ENCODE assay signal across 7 worm cellular contexts in the genomic region with DNA sequence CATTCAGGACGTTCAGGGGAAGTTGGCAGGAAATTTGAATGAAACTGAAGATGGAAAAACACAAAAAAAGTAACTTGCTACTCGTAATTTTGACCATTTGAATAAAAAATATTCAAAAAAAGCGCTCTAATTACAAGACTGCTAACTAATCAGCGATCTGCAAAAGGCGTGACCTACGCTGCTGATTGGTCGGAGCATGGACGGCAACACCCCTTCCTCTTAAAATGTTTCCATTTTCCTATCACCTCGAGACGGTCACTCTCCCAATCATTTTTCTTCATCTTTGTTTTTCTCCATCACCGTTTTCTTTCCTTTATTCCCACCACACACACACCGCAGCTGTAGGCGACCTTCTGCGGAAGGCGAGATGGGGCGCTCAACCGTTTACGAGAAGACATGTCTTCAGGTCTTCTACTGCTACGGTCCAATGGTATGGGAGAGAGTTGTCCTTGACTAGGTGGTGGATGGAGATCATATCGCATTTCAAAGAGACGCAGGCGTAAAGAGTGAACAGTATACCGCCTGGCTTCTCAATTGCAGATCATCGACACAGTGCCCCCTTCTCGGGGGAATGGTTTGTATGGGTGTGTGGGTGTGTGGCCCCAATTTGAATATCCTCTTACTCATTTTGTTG.
TF ChIP-seq lines count a peak whose summit lies in the region.

No protein-coding gene starts in this region.

TF ChIP-seq in whole organism, L1 larva, 84 proteins besides CTCF, POLR2A, EP300 and RAD21 (continues in another document):
- TF ChIP-seq nhr-90 (tag; optimal IDR thresholded peaks at IDR 0.05; lab: Kevin White, UChicago; ENCODE audit: poor library complexity) (peak; percentile 26), nhr-20 (tag; optimal IDR thresholded peaks at IDR 0.05; lab: Kevin White, UChicago) (peak; percentile 40), grh-1 (GFP tag; IDR thresholded peaks at IDR 0.05; lab: Robert Waterston, UW) (0 out of 2 replicates have a peak, but pooled peaks have one; percentile 26), mep-1 (tag; optimal IDR thresholded peaks at IDR 0.05; lab: Kevin White, UChicago) (peak; percentile 74), ama-1 (optimal IDR thresholded peaks at IDR 0.05; lab: Kevin White, UChicago) (no peak), lin-14 (GFP tag; optimal IDR thresholded peaks at IDR 0.05; lab: Kevin White, UChicago) (peak; percentile 77), unc-130 (tag; optimal IDR thresholded peaks at IDR 0.05; lab: Kevin White, UChicago) (no peak), unc-98 (GFP tag; IDR thresholded peaks at IDR 0.05; lab: Robert Waterston, UW) (no peak), nhr-85 (tag; lab: Kevin White, UChicago) (peak; percentile 89), Y116A8C.19 (tag; optimal IDR thresholded peaks at IDR 0.05; lab: Kevin White, UChicago; ENCODE audit: borderline replicate concordance) (no peak), nhr-47 (tag; optimal IDR thresholded peaks at IDR 0.05; lab: Kevin White, UChicago) (peak; percentile 31)

TF ChIP-seq in whole organism, L2 larva, 48 proteins besides CTCF, POLR2A, EP300 and RAD21:
- no peak for TF ChIP-seq peb-1 (tag; optimal IDR thresholded peaks at IDR 0.05; lab: Kevin White, UChicago)
- peak; percentile 9 for TF ChIP-seq sma-3 (GFP tag; optimal IDR thresholded peaks at IDR 0.05; lab: Kevin White, UChicago)
- peak; percentile 17 for TF ChIP-seq nhr-21 (tag; optimal IDR thresholded peaks at IDR 0.05; lab: Kevin White, UChicago)
- peak; percentile 33 for TF ChIP-seq blmp-1 (tag; optimal IDR thresholded peaks at IDR 0.05; lab: Kevin White, UChicago; ENCODE audit: insufficient read depth)
- peak; percentile 31 for TF ChIP-seq fos-1 (tag; optimal IDR thresholded peaks at IDR 0.05; lab: Kevin White, UChicago)
- peak; percentile 16 for TF ChIP-seq C34F6.9 (tag; optimal IDR thresholded peaks at IDR 0.05; lab: Kevin White, UChicago)
- TF ChIP-seq ceh-16 (tag; optimal IDR thresholded peaks at IDR 0.05; lab: Kevin White, UChicago), result peak; percentile 39
- no peak for TF ChIP-seq ZK546.5 (tag; optimal IDR thresholded peaks at IDR 0.05; lab: Kevin White, UChicago)
- peak; percentile 26 for TF ChIP-seq nhr-129 (tag; optimal IDR thresholded peaks at IDR 0.05; lab: Kevin White, UChicago)
- TF ChIP-seq dmd-4 (tag; optimal IDR thresholded peaks at IDR 0.05; lab: Kevin White, UChicago), result no peak
- TF ChIP-seq nhr-25 (tag; optimal IDR thresholded peaks at IDR 0.05; lab: Kevin White, UChicago), result peak; percentile 87

TF ChIP-seq in whole organism, L3 larva, 47 proteins besides CTCF, POLR2A, EP300 and RAD21 (continues in another document):
- no peak for TF ChIP-seq fos-1 (tag; optimal IDR thresholded peaks at IDR 0.05; lab: Kevin White, UChicago)
- TF ChIP-seq mdl-1 (tag; optimal IDR thresholded peaks at IDR 0.05; lab: Kevin White, UChicago), result no peak
- no peak for TF ChIP-seq R02D3.7 (tag; optimal IDR thresholded peaks at IDR 0.05; lab: Kevin White, UChicago)
- TF ChIP-seq lin-15B (tag; optimal IDR thresholded peaks at IDR 0.05; lab: Kevin White, UChicago), result no peak
- no peak for TF ChIP-seq pqm-1 (tag; optimal IDR thresholded peaks at IDR 0.05; lab: Kevin White, UChicago)
- TF ChIP-seq fkh-10 (GFP tag; optimal IDR thresholded peaks at IDR 0.05; lab: Kevin White, UChicago), result no peak
- no peak for TF ChIP-seq eor-1 (tag; optimal IDR thresholded peaks at IDR 0.05; lab: Kevin White, UChicago)
- no peak for TF ChIP-seq fkh-2 (tag; optimal IDR thresholded peaks at IDR 0.05; lab: Kevin White, UChicago)
- peak; percentile 67 for TF ChIP-seq nfya-1 (tag; optimal IDR thresholded peaks at IDR 0.05; lab: Kevin White, UChicago; ENCODE audit: insufficient read depth)
- TF ChIP-seq nhr-23 (tag; optimal IDR thresholded peaks at IDR 0.05; lab: Kevin White, UChicago), result peak; percentile 59
- peak; percentile 46 for TF ChIP-seq elt-1 (tag; optimal IDR thresholded peaks at IDR 0.05; lab: Kevin White, UChicago)
- no peak for TF ChIP-seq ztf-4 (tag; optimal IDR thresholded peaks at IDR 0.05; lab: Kevin White, UChicago)
- no peak for TF ChIP-seq snpc-4 (tag; optimal IDR thresholded peaks at IDR 0.05; lab: Kevin White, UChicago)

TF ChIP-seq in whole organism, L4 larva, 104 proteins besides CTCF, POLR2A, EP300 and RAD21 (continues in another document):
- TF ChIP-seq mxl-3 (GFP tag; optimal IDR thresholded peaks at IDR 0.05; lab: Kevin White, UChicago), result peak; percentile 59
- TF ChIP-seq unc-130 (GFP tag; optimal IDR thresholded peaks at IDR 0.05; lab: Kevin White, UChicago), result no peak
- no peak for TF ChIP-seq ceh-32 (tag; optimal IDR thresholded peaks at IDR 0.05; lab: Kevin White, UChicago; ENCODE audit: poor library complexity)
- no peak for TF ChIP-seq nhr-76 (tag; optimal IDR thresholded peaks at IDR 0.05; lab: Kevin White, UChicago)
- TF ChIP-seq dmd-8 (GFP tag; IDR thresholded peaks at IDR 0.05; lab: Robert Waterston, UW), result no peak
- TF ChIP-seq lim-7 (GFP tag; IDR thresholded peaks at IDR 0.05; lab: Robert Waterston, UW), result no peak
- no peak for TF ChIP-seq rbr-2 (tag; optimal IDR thresholded peaks at IDR 0.05; lab: Kevin White, UChicago)
- no peak for TF ChIP-seq R02D3.7 (tag; optimal IDR thresholded peaks at IDR 0.05; lab: Kevin White, UChicago)
- no peak for TF ChIP-seq fkh-10 (GFP tag; optimal IDR thresholded peaks at IDR 0.05; lab: Kevin White, UChicago)
- TF ChIP-seq vab-7 (GFP tag; IDR thresholded peaks at IDR 0.05; lab: Robert Waterston, UW), result no peak
- TF ChIP-seq madf-9 (GFP tag; conservative IDR thresholded peaks at IDR 0.05; lab: Robert Waterston, UW), result no peak
- no peak for TF ChIP-seq lsy-2 (tag; optimal IDR thresholded peaks at IDR 0.05; lab: Kevin White, UChicago)
- TF ChIP-seq aly-2 (tag; optimal IDR thresholded peaks at IDR 0.05; lab: Kevin White, UChicago), result no peak
- no peak for TF ChIP-seq daf-19 (GFP tag; conservative IDR thresholded peaks at IDR 0.05; lab: Robert Waterston, UW)

TF ChIP-seq in whole organism, early embryonic, 17 proteins besides CTCF, POLR2A, EP300 and RAD21:
- TF ChIP-seq ceh-13 (GFP tag; optimal IDR thresholded peaks at IDR 0.05; lab: Kevin White, UChicago) (no peak), hmg-4 (GFP tag; optimal IDR thresholded peaks at IDR 0.05; lab: Kevin White, UChicago) (peak; percentile 4)

TF ChIP-seq in whole organism, late embryonic, 69 proteins besides CTCF, POLR2A, EP300 and RAD21:
- TF ChIP-seq mec-3 (tag; optimal IDR thresholded peaks at IDR 0.05; lab: Kevin White, UChicago; ENCODE audit: borderline replicate concordance), result peak; percentile 24
- no peak for TF ChIP-seq F13H6.1 (tag; optimal IDR thresholded peaks at IDR 0.05; lab: Kevin White, UChicago)
- no peak for TF ChIP-seq C08G9.2 (tag; optimal IDR thresholded peaks at IDR 0.05; lab: Kevin White, UChicago)
- TF ChIP-seq ref-2 (tag; optimal IDR thresholded peaks at IDR 0.05; lab: Kevin White, UChicago), result peak; percentile 14
- no peak for TF ChIP-seq tbx-2 (tag; optimal IDR thresholded peaks at IDR 0.05; lab: Kevin White, UChicago)
- TF ChIP-seq rnt-1 (tag; optimal IDR thresholded peaks at IDR 0.05; lab: Kevin White, UChicago), result no peak
- no peak for TF ChIP-seq Y22D7AL.16 (tag; optimal IDR thresholded peaks at IDR 0.05; lab: Kevin White, UChicago)
- no peak for TF ChIP-seq nhr-232 (tag; optimal IDR thresholded peaks at IDR 0.05; lab: Kevin White, UChicago)
- TF ChIP-seq ttx-3 (tag; optimal IDR thresholded peaks at IDR 0.05; lab: Kevin White, UChicago), result no peak
- no peak for TF ChIP-seq madf-2 (tag; optimal IDR thresholded peaks at IDR 0.05; lab: Kevin White, UChicago)
- peak; percentile 16 for TF ChIP-seq ceh-31 (tag; optimal IDR thresholded peaks at IDR 0.05; lab: Kevin White, UChicago)
- no peak for TF ChIP-seq unc-42 (tag; optimal IDR thresholded peaks at IDR 0.05; lab: Kevin White, UChicago)
- TF ChIP-seq nfya-1 (tag; optimal IDR thresholded peaks at IDR 0.05; lab: Kevin White, UChicago), result peak; percentile 16
- no peak for TF ChIP-seq zip-5 (tag; optimal IDR thresholded peaks at IDR 0.05; lab: Kevin White, UChicago)
- no peak for TF ChIP-seq K09A11.1 (tag; optimal IDR thresholded peaks at IDR 0.05; lab: Kevin White, UChicago; ENCODE audit: insufficient read depth)
- TF ChIP-seq hlh-8 (tag; optimal IDR thresholded peaks at IDR 0.05; lab: Kevin White, UChicago), result no peak
- TF ChIP-seq fax-1 (tag; optimal IDR thresholded peaks at IDR 0.05; lab: Kevin White, UChicago), result no peak

TF ChIP-seq in whole organism, mixed stage, embryonic, 35 proteins besides CTCF, POLR2A, EP300 and RAD21:
- TF ChIP-seq snpc-4 (tag; optimal IDR thresholded peaks at IDR 0.05; lab: Kevin White, UChicago) (no peak), elt-1 (tag; optimal IDR thresholded peaks at IDR 0.05; lab: Kevin White, UChicago; ENCODE audit: borderline replicate concordance, insufficient read depth) (peak; percentile 69), nhr-28 (tag; optimal IDR thresholded peaks at IDR 0.05; lab: Kevin White, UChicago) (no peak), ceh-39 (tag; optimal IDR thresholded peaks at IDR 0.05; lab: Kevin White, UChicago) (no peak), ceh-83 (GFP tag; optimal IDR thresholded peaks at IDR 0.05; lab: Kevin White, UChicago) (no peak), ztf-11 (tag; optimal IDR thresholded peaks at IDR 0.05; lab: Kevin White, UChicago) (no peak), unc-120 (tag; optimal IDR thresholded peaks at IDR 0.05; lab: Kevin White, UChicago; ENCODE audit: poor library complexity, severe bottlenecking) (no peak)

Comparison
In these comparisons a context has a peak if more than half of its experiments do, and no peak if none do; other contexts are left out.
1. Of the 29 proteins assayed by ChIP-seq in both whole organism, L4 larva and whole organism, L1 larva: peak only in whole organism, L4 larva: nhr-28; only in whole organism, L1 larva: none; in both: mep-1; in neither: 24; mixed calls (peak in some experiments, not most) for 3.